Fruit fly (Drosophila melanogaster): ENCODE results near the gene Lcp65Ag3.

- no peak for TF ChIP-seq CG8478 (optimal IDR thresholded peaks at IDR 0.05)
- no peak for TF ChIP-seq psq (optimal IDR thresholded peaks at IDR 0.05)
- TF ChIP-seq Dll (optimal IDR thresholded peaks at IDR 0.05) = no peak
Measured at dm6 chr3L:6158530-6158929, 27.7 kb upstream of the Lcp65Ag3 start, which contains the start of gene Cpr65Ay.

Data from whole organism.